Fruit fly (Drosophila melanogaster): ENCODE data around the gene loco.

The loco gene

dm6 chr3R:22618280-22618679 lies 20.9 kb downstream of the loco start, which contains the start of gene mRpL45 (continued):
- TF ChIP-seq mld (GFP tag; IDR thresholded peaks at IDR 0.05; ENCODE audit: partially characterized antibody) = no peak
- TF ChIP-seq gsb (GFP tag; IDR thresholded peaks at IDR 0.05) = no peak
- no peak for TF ChIP-seq gcm (GFP tag; optimal IDR thresholded peaks at IDR 0.05)
- TF ChIP-seq Nf-YB (GFP tag; optimal IDR thresholded peaks at IDR 0.05) = no peak
- no peak for TF ChIP-seq CG1602 (GFP tag; optimal IDR thresholded peaks at IDR 0.05)
- no peak for TF ChIP-seq hb (GFP tag; IDR thresholded peaks at IDR 0.05; ENCODE audit: partially characterized antibody)
- no peak for TF ChIP-seq H15 (GFP tag; IDR thresholded peaks at IDR 0.05)
- TF ChIP-seq CrebB (tag; optimal IDR thresholded peaks at IDR 0.05) = no peak
- TF ChIP-seq vvl (GFP tag; IDR thresholded peaks at IDR 0.05) = no peak
- TF ChIP-seq CG13296 (GFP tag; optimal IDR thresholded peaks at IDR 0.05) = no peak
- no peak for TF ChIP-seq Camta (GFP tag; optimal IDR thresholded peaks at IDR 0.05)
- TF ChIP-seq CG42726 (GFP tag; IDR thresholded peaks at IDR 0.05; ENCODE audit: partially characterized antibody) = no peak
- TF ChIP-seq mirr (GFP tag; optimal IDR thresholded peaks at IDR 0.05) = no peak
- TF ChIP-seq Chrac-16 (GFP tag; optimal IDR thresholded peaks at IDR 0.05) = no peak
- no peak for TF ChIP-seq CoRest (tag; optimal IDR thresholded peaks at IDR 0.05)
- no peak for TF ChIP-seq croc (GFP tag; conservative IDR thresholded peaks at IDR 0.05)
- TF ChIP-seq caup (GFP tag; optimal IDR thresholded peaks at IDR 0.05; ENCODE audit: severe bottlenecking) = no peak
- TF ChIP-seq grn (GFP tag; optimal IDR thresholded peaks at IDR 0.05) = no peak
- TF ChIP-seq Gsc (GFP tag; IDR thresholded peaks at IDR 0.05) = no peak
- TF ChIP-seq Max (GFP tag; optimal IDR thresholded peaks at IDR 0.05) = no peak
- TF ChIP-seq grau (tag; optimal IDR thresholded peaks at IDR 0.05) = no peak
- TF ChIP-seq Myb (GFP tag; optimal IDR thresholded peaks at IDR 0.05) = peak; percentile 85
- TF ChIP-seq da (GFP tag; optimal IDR thresholded peaks at IDR 0.05) = no peak
- TF ChIP-seq CG9817 (tag; optimal IDR thresholded peaks at IDR 0.05) = no peak
- TF ChIP-seq Eip74EF (GFP tag; optimal IDR thresholded peaks at IDR 0.05) = no peak
- TF ChIP-seq Spps (tag; optimal IDR thresholded peaks at IDR 0.05) = no peak
- TF ChIP-seq Ssrp (tag; optimal IDR thresholded peaks at IDR 0.05) = no peak
- TF ChIP-seq p53 (GFP tag; optimal IDR thresholded peaks at IDR 0.05) = no peak
- no peak for TF ChIP-seq wdn (GFP tag; IDR thresholded peaks at IDR 0.05)
- no peak for TF ChIP-seq CG17385 (GFP tag; optimal IDR thresholded peaks at IDR 0.05)
- peak; percentile 66 for TF ChIP-seq gfzf (GFP tag; optimal IDR thresholded peaks at IDR 0.05)
- peak; percentile 54 for TF ChIP-seq Scr (GFP tag; IDR thresholded peaks at IDR 0.05; ENCODE audit: partially characterized antibody)
- no peak for TF ChIP-seq HLH3B (GFP tag; IDR thresholded peaks at IDR 0.05)
- TF ChIP-seq pita (GFP tag; optimal IDR thresholded peaks at IDR 0.05) = no peak
- no peak for TF ChIP-seq CG6689 (GFP tag; IDR thresholded peaks at IDR 0.05)
- no peak for TF ChIP-seq Six4 (GFP tag; optimal IDR thresholded peaks at IDR 0.05)
- TF ChIP-seq CG31441 (GFP tag; IDR thresholded peaks at IDR 0.05) = no peak
- TF ChIP-seq CG5180 (GFP tag; optimal IDR thresholded peaks at IDR 0.05) = no peak
- TF ChIP-seq ATbp (GFP tag; optimal IDR thresholded peaks at IDR 0.05) = no peak
- no peak for TF ChIP-seq CG7786 (GFP tag; optimal IDR thresholded peaks at IDR 0.05)
- no peak for TF ChIP-seq NC2α (GFP tag; optimal IDR thresholded peaks at IDR 0.05)
- TF ChIP-seq dysf (GFP tag; IDR thresholded peaks at IDR 0.05) = no peak
- TF ChIP-seq hbn (GFP tag; IDR thresholded peaks at IDR 0.05; ENCODE audit: partially characterized antibody) = peak; percentile 22; the same call in 1 of the 2 replicates
- no peak for TF ChIP-seq hkb (optimal IDR thresholded peaks at IDR 0.05)
- TF ChIP-seq hkb (GFP tag; IDR thresholded peaks at IDR 0.05) = no peak
- no peak for TF ChIP-seq CG10431 (GFP tag; optimal IDR thresholded peaks at IDR 0.05)
- TF ChIP-seq Fer1 (GFP tag; optimal IDR thresholded peaks at IDR 0.05) = no peak
- no peak for TF ChIP-seq Hey (tag; optimal IDR thresholded peaks at IDR 0.05)
- TF ChIP-seq CG2116 (GFP tag; optimal IDR thresholded peaks at IDR 0.05) = peak; percentile 59
- TF ChIP-seq Dip2 (GFP tag; IDR thresholded peaks at IDR 0.05) = no peak
- TF ChIP-seq CG15073 (GFP tag; optimal IDR thresholded peaks at IDR 0.05) = no peak
- TF ChIP-seq z (GFP tag; IDR thresholded peaks at IDR 0.05) = no peak
